Worm (Caenorhabditis elegans) whole organism, young adult: ENCODE data around the gene F18H3.4.

Source experiments
- B0261.1 ChIP-seq: sonication (generic microtip); optimal IDR thresholded peaks from 2 replicates; lab custom pipeline; 2016; ENCODE audit warnings: mild to moderate bottlenecking, missing genetic modification characterization, moderate library complexity, missing compliant biosample characterization
- B0336.3 ChIP-seq: fragments of 200-800 bp; sonication (Bioruptor generic); IDR thresholded peaks from 2 replicates; pipeline ENCODE4 v1.3.6; 2022; ENCODE audit warnings: missing genetic modification characterization, missing compliant biosample characterization
- F10E7.11 ChIP-seq: sonication (generic microtip); optimal IDR thresholded peaks from 2 replicates; lab custom pipeline; 2017; ENCODE audit warnings: mild to moderate bottlenecking, missing genetic modification characterization, moderate library complexity, missing compliant biosample characterization
- F49E8.2 ChIP-seq: sonication (generic microtip); optimal IDR thresholded peaks from 3 replicates; lab custom pipeline; 2017; ENCODE audit warnings: missing genetic modification characterization, mild to moderate bottlenecking, missing compliant biosample characterization, antibody characterized with exemption, moderate library complexity; ENCODE audit not compliant: insufficient read depth
- F55B11.4 ChIP-seq: sonication (generic microtip); optimal IDR thresholded peaks from 2 replicates; lab custom pipeline; 2016; ENCODE audit warnings: missing compliant biosample characterization, missing genetic modification characterization, borderline replicate concordance; ENCODE audit not compliant: insufficient read depth
- K11D2.4 ChIP-seq: fragments of 200-800 bp; sonication (Bioruptor generic); IDR thresholded peaks from 2 replicates; pipeline ENCODE4 v1.3.6; 2022; ENCODE audit warnings: missing genetic modification reagents, missing genetic modification characterization, missing compliant biosample characterization
- Y79H2A.3 ChIP-seq: fragments of 200-800 bp; sonication (Bioruptor generic); conservative IDR thresholded peaks from 2 replicates; pipeline ENCODE4 v1.3.6; 2022; ENCODE audit warnings: missing genetic modification reagents, missing genetic modification characterization, missing compliant biosample characterization
- attf-3 ChIP-seq: fragments of 200-800 bp; sonication (Bioruptor generic); conservative IDR thresholded peaks from 2 replicates; pipeline ENCODE4 v1.3.6; 2022; ENCODE audit warnings: missing genetic modification reagents, missing genetic modification characterization, missing compliant biosample characterization
- attf-5 ChIP-seq: fragments of 200-800 bp; sonication (Bioruptor generic); optimal IDR thresholded peaks from 2 replicates; lab custom pipeline; 2018; ENCODE audit warnings: mild to moderate bottlenecking, missing genetic modification characterization, missing compliant biosample characterization
- ccch-3 ChIP-seq: fragments of 200-800 bp; sonication (Bioruptor generic); optimal IDR thresholded peaks from 2 replicates; lab custom pipeline; 2018; ENCODE audit warnings: mild to moderate bottlenecking, missing genetic modification characterization, missing compliant biosample characterization
- chd-7 ChIP-seq: sonication (generic microtip); optimal IDR thresholded peaks from 2 replicates; lab custom pipeline; 2016; ENCODE audit warnings: mild to moderate bottlenecking, missing genetic modification characterization, moderate library complexity, missing compliant biosample characterization
- efl-1 ChIP-seq: fragments of 150-350 bp; optimal IDR thresholded peaks from 2 replicates; lab custom pipeline; 2014; ENCODE audit warnings: missing biosample characterization, missing genetic modification reagents, missing genetic modification characterization
- egl-18 ChIP-seq: fragments of 200-800 bp; sonication (Bioruptor generic); IDR thresholded peaks from 2 replicates; pipeline ENCODE4 v1.3.6; 2022; ENCODE audit warnings: missing genetic modification reagents, missing genetic modification characterization, missing compliant biosample characterization
- ets-4 ChIP-seq: fragments of 200-800 bp; sonication (Bioruptor generic); optimal IDR thresholded peaks from 2 replicates; lab custom pipeline; 2018; ENCODE audit warnings: mild to moderate bottlenecking, missing genetic modification characterization, missing compliant biosample characterization
- fkh-3 ChIP-seq: sonication (generic microtip); optimal IDR thresholded peaks from 2 replicates; lab custom pipeline; 2016; ENCODE audit warnings: mild to moderate bottlenecking, missing genetic modification characterization, missing compliant biosample characterization
- hrde-1 ChIP-seq: sonication (generic microtip); optimal IDR thresholded peaks from 2 replicates; lab custom pipeline; 2016; ENCODE audit warnings: missing genetic modification characterization, mild to moderate bottlenecking, missing compliant biosample characterization, moderate library complexity, missing genotype, missing genetic modification reagents, borderline replicate concordance
- let-526 ChIP-seq: fragments of 200-800 bp; sonication (Bioruptor generic); IDR thresholded peaks from 2 replicates; pipeline ENCODE4 v1.3.6; 2022; ENCODE audit warnings: missing genetic modification reagents, missing genetic modification characterization, missing compliant biosample characterization
- lin-40 ChIP-seq: sonication (generic microtip); optimal IDR thresholded peaks from 2 replicates; lab custom pipeline; 2016; ENCODE audit warnings: missing genetic modification characterization, mild to moderate bottlenecking, missing compliant biosample characterization, missing genotype, missing genetic modification reagents
- lir-1 ChIP-seq: fragments of 200-800 bp; sonication (Bioruptor generic); conservative IDR thresholded peaks from 2 replicates; pipeline ENCODE4 v1.3.6; 2022; ENCODE audit warnings: missing genetic modification reagents, missing genetic modification characterization, missing compliant biosample characterization
- madf-10 ChIP-seq: sonication (generic microtip); optimal IDR thresholded peaks from 2 replicates; lab custom pipeline; 2016; ENCODE audit warnings: mild to moderate bottlenecking, missing genetic modification characterization, missing compliant biosample characterization
- nfya-1 ChIP-seq: sonication (generic microtip); optimal IDR thresholded peaks from 2 replicates; lab custom pipeline; 2017; ENCODE audit warnings: antibody characterized with exemption, missing compliant biosample characterization, missing genetic modification characterization, borderline replicate concordance; ENCODE audit not compliant: insufficient read depth
- nfyb-1 ChIP-seq: fragments of 200-800 bp; sonication (Bioruptor generic); IDR thresholded peaks from 2 replicates; pipeline ENCODE4 v1.3.6; 2022; ENCODE audit warnings: missing genetic modification reagents, missing genetic modification characterization, missing compliant biosample characterization
- nhr-120 ChIP-seq: fragments of 200-800 bp; sonication (Bioruptor generic); IDR thresholded peaks from 2 replicates; pipeline ENCODE4 v1.3.6; 2022; ENCODE audit warnings: missing genetic modification characterization, missing compliant biosample characterization
- nhr-179 ChIP-seq: sonication (generic microtip); optimal IDR thresholded peaks from 2 replicates; lab custom pipeline; 2016; ENCODE audit warnings: mild to moderate bottlenecking, missing genetic modification characterization, missing compliant biosample characterization
- rec-8 ChIP-seq, 2 experiments: sonication (generic microtip); optimal IDR thresholded peaks; 2 replicates each; lab custom pipeline; 2016; ENCODE audit warnings: mild to moderate bottlenecking in 2 of 2, missing genetic modification characterization in 2 of 2, missing genetic modification reagents in 2 of 2, missing genotype in 2 of 2, missing biosample characterization in 1 of 2, missing compliant biosample characterization in 1 of 2, moderate library complexity in 1 of 2
- sdz-38 ChIP-seq: sonication (generic microtip); optimal IDR thresholded peaks from 2 replicates; lab custom pipeline; 2016; ENCODE audit warnings: missing genotype, missing genetic modification characterization, missing compliant biosample characterization
- snpc-3.4 ChIP-seq: sonication (generic microtip); optimal IDR thresholded peaks from 2 replicates; lab custom pipeline; 2017; ENCODE audit warnings: missing genetic modification characterization, mild to moderate bottlenecking, missing compliant biosample characterization, antibody characterized with exemption, moderate library complexity, missing genotype, missing genetic modification reagents
- snpc-4 ChIP-seq, 5 experiments: fragments of 150-350 bp in 1 of 5; sonication (generic microtip) in 4 of 5; optimal IDR thresholded peaks; 2 replicates each; lab custom pipeline; 2014 to 2018; ENCODE audit warnings: missing genetic modification characterization in 5 of 5, missing biosample characterization in 3 of 5, antibody characterized with exemption in 2 of 5, mild to moderate bottlenecking in 2 of 5, missing compliant biosample characterization in 2 of 5, missing genotype in 2 of 5, moderate library complexity in 2 of 5, missing genetic modification reagents in 1 of 5
- sptf-2 ChIP-seq: fragments of 200-800 bp; sonication (Bioruptor generic); optimal IDR thresholded peaks from 2 replicates; lab custom pipeline; 2018; ENCODE audit warnings: mild to moderate bottlenecking, missing genetic modification characterization, missing compliant biosample characterization
- tbp1 ChIP-seq: fragments of 200-800 bp; sonication (Bioruptor generic); optimal IDR thresholded peaks from 2 replicates; lab custom pipeline; 2018; ENCODE audit warnings: mild to moderate bottlenecking, missing genetic modification characterization, missing compliant biosample characterization
- ztf-22 ChIP-seq: fragments of 200-800 bp; sonication (Bioruptor generic); optimal IDR thresholded peaks from 2 replicates; lab custom pipeline; 2018; ENCODE audit warnings: mild to moderate bottlenecking, missing genetic modification characterization, moderate library complexity, missing compliant biosample characterization
- ztf-25 ChIP-seq: fragments of 200-800 bp; sonication (Bioruptor generic); IDR thresholded peaks from 2 replicates; pipeline ENCODE4 v1.3.6; 2022; ENCODE audit warnings: missing genetic modification reagents, missing genetic modification characterization, missing compliant biosample characterization
- ztf-26 ChIP-seq: sonication (generic microtip); optimal IDR thresholded peaks from 2 replicates; lab custom pipeline; 2017; ENCODE audit warnings: missing genetic modification characterization, missing compliant biosample characterization

The F18H3.4 gene

DNA sequence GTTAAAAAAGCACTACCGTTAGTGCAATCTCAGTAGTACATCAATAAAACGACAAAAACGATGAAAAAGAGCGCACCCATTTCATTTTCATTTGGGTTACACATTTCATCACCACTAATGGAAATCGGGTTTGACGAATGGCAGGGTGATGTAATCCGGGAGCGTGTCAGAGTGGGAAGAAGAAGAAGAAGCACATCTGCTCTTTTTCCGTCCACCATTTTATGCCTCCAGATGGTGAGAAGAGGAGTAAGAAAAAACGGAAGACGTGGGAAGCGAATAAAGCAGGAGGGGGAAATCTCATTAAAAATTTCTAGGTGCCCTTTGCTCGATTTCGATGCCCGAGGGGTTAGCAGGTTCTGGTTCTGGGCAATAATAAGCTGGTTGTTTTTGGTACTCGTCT, 22.8 kb upstream of the F18H3.4 start:
- no peak for TF ChIP-seq nhr-120
- no peak for TF ChIP-seq chd-7 (tag; lab: Kevin White, UChicago)
- no peak for TF ChIP-seq lin-40
- no peak for TF ChIP-seq egl-18 (GFP tag; lab: Robert Waterston, UW)
- TF ChIP-seq K11D2.4 (GFP tag; lab: Robert Waterston, UW) = no peak
- no peak for TF ChIP-seq F55B11.4 (tag; lab: Kevin White, UChicago)
- no peak for TF ChIP-seq ztf-22
- TF ChIP-seq ztf-25 (GFP tag; lab: Robert Waterston, UW) = no peak
- no peak for TF ChIP-seq Y79H2A.3 (GFP tag; lab: Robert Waterston, UW)
- TF ChIP-seq attf-5 = no peak
- TF ChIP-seq ztf-26 (tag; lab: Kevin White, UChicago) = no peak
- TF ChIP-seq nfya-1 (tag; lab: Kevin White, UChicago) = no peak
- no peak for TF ChIP-seq ccch-3 (GFP tag; lab: Kevin White, UChicago)
- TF ChIP-seq let-526 (GFP tag; lab: Robert Waterston, UW) = no peak
- no peak for TF ChIP-seq snpc-3.4 (tag; lab: Kevin White, UChicago)
- no peak for TF ChIP-seq nhr-179
- TF ChIP-seq B0261.1 (tag; lab: Kevin White, UChicago) = no peak

DNA sequence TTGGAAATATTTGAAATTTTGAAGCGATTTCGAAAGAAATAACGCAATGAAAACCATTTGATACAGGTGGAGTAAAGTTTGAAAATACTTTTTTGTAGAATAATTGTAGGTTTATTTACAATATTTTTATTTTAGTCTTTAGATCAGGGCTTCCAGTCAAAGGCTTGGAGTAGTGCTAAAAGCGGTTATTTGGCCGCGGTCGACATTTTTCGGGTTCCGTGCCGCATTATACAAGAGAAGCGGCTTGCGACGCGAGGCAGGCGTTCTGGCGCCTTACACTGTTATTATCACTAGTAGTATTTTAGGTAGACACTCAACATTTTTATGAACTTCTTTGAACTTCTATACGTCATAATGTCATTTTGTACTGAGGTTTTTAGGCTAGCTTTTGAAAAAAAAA, 22.4 kb upstream of the F18H3.4 start:
- TF ChIP-seq ets-4 (GFP tag; lab: Kevin White, UChicago) = no peak
- no peak for TF ChIP-seq snpc-4 (GFP tag; optimal IDR thresholded peaks at IDR 0.05; lab: Kevin White, UChicago)
- peak in 3 of 4 experiments; percentile 33 to 76 (median 73) for TF ChIP-seq snpc-4 (tag; optimal IDR thresholded peaks at IDR 0.05; lab: Kevin White, UChicago)

DNA sequence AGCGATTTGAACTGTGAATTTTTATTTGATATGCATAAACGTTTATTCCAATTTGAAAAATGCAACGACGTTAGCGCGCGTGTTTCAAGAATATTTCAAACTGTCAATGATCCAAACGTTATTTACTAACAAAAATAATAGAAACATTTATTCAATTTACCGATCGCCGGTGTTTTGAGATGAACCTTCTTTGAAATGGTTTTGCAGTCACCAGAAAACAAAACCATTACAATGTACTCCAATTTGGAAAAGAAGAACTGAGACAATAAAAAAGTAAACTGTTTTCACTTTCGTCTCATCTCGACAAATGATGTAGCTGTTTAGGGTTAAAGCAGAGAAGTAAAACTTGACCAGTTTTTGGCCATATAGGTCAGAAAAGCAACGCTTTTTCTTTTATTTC, 21.7 kb upstream of the F18H3.4 start, which contains the start of gene H06A10.1:
TSS of gene H06A10.1 (plus strand) at position 301 of the 400 bp plus-strand sequence.
- no peak for TF ChIP-seq nhr-120
- TF ChIP-seq rec-8 (tag; optimal IDR thresholded peaks at IDR 0.05; lab: Kevin White, UChicago) = no peak
- no peak for TF ChIP-seq hrde-1 (tag; lab: Kevin White, UChicago)
- TF ChIP-seq B0336.3 (GFP tag; lab: Robert Waterston, UW) = no peak
- TF ChIP-seq nfya-1 (tag; lab: Kevin White, UChicago) = no peak
- TF ChIP-seq tbp1 (GFP tag; lab: Kevin White, UChicago) = no peak
- no peak for TF ChIP-seq fkh-3 (tag; lab: Kevin White, UChicago)
- TF ChIP-seq attf-3 (GFP tag; lab: Robert Waterston, UW) = no peak
- no peak for TF ChIP-seq nhr-179
- no peak for TF ChIP-seq sptf-2
- TF ChIP-seq efl-1 = no peak
- TF ChIP-seq madf-10 (tag; lab: Kevin White, UChicago) = no peak
- TF ChIP-seq F10E7.11 = no peak
- TF ChIP-seq F49E8.2 = no peak
- TF ChIP-seq lir-1 (GFP tag; lab: Robert Waterston, UW) = no peak
- TF ChIP-seq nfyb-1 (GFP tag; lab: Robert Waterston, UW) = no peak
- TF ChIP-seq sdz-38 (tag; lab: Kevin White, UChicago) = no peak
